Fruit fly (Drosophila melanogaster): ENCODE data around the gene sowah.

sowah gene

dm6 chr3L:12496428-12497344 lies 75.7 kb downstream of the sowah start, which contains the start of gene CG10657:
Gene CG10657 (minus strand): TSS chr3L:12497216.
- TF ChIP-seq CG11902 (GFP tag; optimal IDR thresholded peaks at IDR 0.05), result no peak
- no peak for TF ChIP-seq lz (GFP tag; optimal IDR thresholded peaks at IDR 0.05)
- no peak for TF ChIP-seq dac (GFP tag; optimal IDR thresholded peaks at IDR 0.05)
- no peak for TF ChIP-seq fkh (GFP tag; optimal IDR thresholded peaks at IDR 0.05)
- TF ChIP-seq Met (GFP tag; optimal IDR thresholded peaks at IDR 0.05), result no peak
- no peak for TF ChIP-seq Sox102F (GFP tag; optimal IDR thresholded peaks at IDR 0.05)
- TF ChIP-seq CG10669 (GFP tag; optimal IDR thresholded peaks at IDR 0.05), result no peak
- TF ChIP-seq eg (GFP tag; IDR thresholded peaks at IDR 0.05), result peak; percentile 69; the same call in 2 of the 3 replicates
- TF ChIP-seq Hr39 (GFP tag; optimal IDR thresholded peaks at IDR 0.05), result no peak
- TF ChIP-seq topi (GFP tag; optimal IDR thresholded peaks at IDR 0.05), result no peak
- TF ChIP-seq CG6854 (GFP tag; optimal IDR thresholded peaks at IDR 0.05), result no peak
- TF ChIP-seq achi (GFP tag; optimal IDR thresholded peaks at IDR 0.05), result no peak
- no peak for TF ChIP-seq Sox15 (GFP tag; optimal IDR thresholded peaks at IDR 0.05)
- TF ChIP-seq Ets96B (tag; optimal IDR thresholded peaks at IDR 0.05), result no peak
- TF ChIP-seq Smox (GFP tag; optimal IDR thresholded peaks at IDR 0.05), result no peak
- no peak for TF ChIP-seq esn (GFP tag; optimal IDR thresholded peaks at IDR 0.05)
- no peak for TF ChIP-seq CG4318 (GFP tag; optimal IDR thresholded peaks at IDR 0.05)
- TF ChIP-seq CG32006 (GFP tag; optimal IDR thresholded peaks at IDR 0.05), result peak; percentile 70
- peak; percentile 3 for TF ChIP-seq CG11762 (GFP tag; optimal IDR thresholded peaks at IDR 0.05; ENCODE audit: insufficient read depth)
- TF ChIP-seq CG6808 (GFP tag; optimal IDR thresholded peaks at IDR 0.05), result no peak
- no peak for TF ChIP-seq CG3032 (tag; optimal IDR thresholded peaks at IDR 0.05)
- no peak for TF ChIP-seq fd59A (GFP tag; optimal IDR thresholded peaks at IDR 0.05)
- TF ChIP-seq CG8632 (GFP tag; optimal IDR thresholded peaks at IDR 0.05), result peak; percentile 4
- TF ChIP-seq CG7368 (GFP tag; optimal IDR thresholded peaks at IDR 0.05), result no peak
- no peak for TF ChIP-seq fd85E (GFP tag; optimal IDR thresholded peaks at IDR 0.05)
- TF ChIP-seq Blimp-1 (GFP tag; optimal IDR thresholded peaks at IDR 0.05), result peak; percentile 97
- peak; percentile 77 for TF ChIP-seq CG8119 (GFP tag; IDR thresholded peaks at IDR 0.05)
- no peak for TF ChIP-seq spab (GFP tag; optimal IDR thresholded peaks at IDR 0.05)
- no peak for TF ChIP-seq CG9139 (GFP tag; optimal IDR thresholded peaks at IDR 0.05)
- no peak for TF ChIP-seq CG8319 (GFP tag; optimal IDR thresholded peaks at IDR 0.05)
- no peak for TF ChIP-seq CG10631 (GFP tag; optimal IDR thresholded peaks at IDR 0.05)
- TF ChIP-seq CG6792 (GFP tag; optimal IDR thresholded peaks at IDR 0.05), result no peak
- TF ChIP-seq Hr4 (GFP tag; optimal IDR thresholded peaks at IDR 0.05), result peak; percentile 22
- no peak for TF ChIP-seq pdm3 (GFP tag; optimal IDR thresholded peaks at IDR 0.05)
- TF ChIP-seq CG3919 (GFP tag; optimal IDR thresholded peaks at IDR 0.05), result no peak
- no peak for TF ChIP-seq Lpt (GFP tag; optimal IDR thresholded peaks at IDR 0.05)
- TF ChIP-seq CG1621 (tag; optimal IDR thresholded peaks at IDR 0.05), result peak; percentile 28
- no peak for TF ChIP-seq CG31627 (GFP tag; optimal IDR thresholded peaks at IDR 0.05)
- TF ChIP-seq Hr38 (GFP tag; optimal IDR thresholded peaks at IDR 0.05), result no peak
- TF ChIP-seq OdsH (GFP tag; optimal IDR thresholded peaks at IDR 0.05), result peak; percentile 30
- TF ChIP-seq CG15336 (GFP tag; IDR thresholded peaks at IDR 0.05), result peak; percentile 58; the same call in 1 of the 2 replicates
- no peak for TF ChIP-seq Sox14 (GFP tag; optimal IDR thresholded peaks at IDR 0.05)
- peak; percentile 66 for TF ChIP-seq vri (GFP tag; optimal IDR thresholded peaks at IDR 0.05)
- TF ChIP-seq Eip78C (GFP tag), result peak; percentile 43
- TF ChIP-seq net (GFP tag; optimal IDR thresholded peaks at IDR 0.05), result no peak
- peak in 1 of 2 experiments; percentile 29 for TF ChIP-seq salr (GFP tag; optimal IDR thresholded peaks at IDR 0.05)
- TF ChIP-seq Gug (GFP tag; IDR thresholded peaks at IDR 0.05), result no peak
- no peak for TF ChIP-seq Eip75B (GFP tag; optimal IDR thresholded peaks at IDR 0.05)
- no peak for TF ChIP-seq CG11294 (GFP tag; IDR thresholded peaks at IDR 0.05)
- no peak for TF ChIP-seq dsx (GFP tag; optimal IDR thresholded peaks at IDR 0.05; ENCODE audit: poor library complexity, severe bottlenecking)
- TF ChIP-seq CG6163 (GFP tag; IDR thresholded peaks at IDR 0.05), result no peak

Data from whole organism, prepupa.